Worm (Caenorhabditis elegans) whole organism, midembryonic: Measurements from ENCODE around the gene C35D10.10.

Experiments used
- flt-1 ChIP-seq: fragments of 200-800 bp; sonication (Bioruptor generic); IDR thresholded peaks from 2 replicates; pipeline ENCODE4 v1.3.6; 2022; ENCODE audit warnings: missing genetic modification characterization, missing compliant biosample characterization
- med-1 ChIP-seq: sonication (generic microtip); optimal IDR thresholded peaks from 2 replicates; lab custom pipeline; 2017; ENCODE audit warnings: missing genetic modification characterization, mild to moderate bottlenecking, missing compliant biosample characterization, antibody characterized with exemption, missing genetic modification reagents; ENCODE audit not compliant: insufficient read depth
- tab-1 ChIP-seq: fragments of 200-800 bp; sonication (Bioruptor generic); IDR thresholded peaks from 2 replicates; pipeline ENCODE4 v1.3.6; 2022; ENCODE audit warnings: missing genetic modification characterization, missing compliant biosample characterization
- ztf-29 ChIP-seq: fragments of 200-800 bp; sonication (Bioruptor generic); IDR thresholded peaks from 2 replicates; pipeline ENCODE4 v1.3.6; 2022; ENCODE audit warnings: missing genetic modification reagents, missing genetic modification characterization, missing compliant biosample characterization

- TF ChIP-seq tab-1 (GFP tag; lab: Robert Waterston, UW) (no peak), flt-1 (no peak), ztf-29 (no peak), med-1 (no peak)
Measured at ce11 chrIII:4903784-4904183, 42.2 kb upstream of the C35D10.10 start, which contains the start of gene kbp-2.
